Worm (Caenorhabditis elegans): ENCODE results near the gene nspd-4.
"Not testable (repeated sequence)": the region's sequence is repeated elsewhere in the genome, so short reads cannot be mapped to it uniquely, and the experiment has no call there.

Gene nspd-4

DNA sequence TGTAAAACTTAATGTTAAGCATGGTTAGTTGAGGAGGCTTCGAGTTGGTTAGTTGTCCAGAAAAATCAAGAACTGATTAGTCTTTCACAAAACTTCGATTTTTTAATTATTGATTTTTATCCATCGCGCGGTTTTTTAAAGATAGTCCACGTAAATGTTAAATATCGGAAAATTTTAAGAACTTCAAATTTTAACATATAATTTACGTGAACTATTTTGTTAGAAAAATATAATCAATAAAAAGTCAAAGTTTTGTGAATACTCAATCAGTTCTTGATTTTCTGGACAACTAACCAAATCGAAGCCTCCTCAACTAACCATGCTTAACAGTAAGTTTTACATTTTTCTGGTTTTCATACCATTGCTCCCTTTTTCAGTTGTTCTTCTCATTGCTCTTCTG is 7.6 kb upstream of the nspd-4 start, which contains the start of the genes C33F10.11 and C33F10.1:
C33F10.11 (minus strand) TSS at position 101 of the 400 bp plus-strand sequence.
C33F10.1 (plus strand) TSS at position 263 of the 400 bp plus-strand sequence.
- no peak for TF ChIP-seq unc-62 (GFP tag; optimal IDR thresholded peaks at IDR 0.05)

ce11 chrII:4837659-4838058 is 4.7 kb upstream of the nspd-4 start, which contains the start of gene C33F10.12:
Gene C33F10.12 (minus strand): TSS chrII:4837759.
- no peak for TF ChIP-seq unc-62 (GFP tag; optimal IDR thresholded peaks at IDR 0.05)

- TF ChIP-seq unc-62 (GFP tag; optimal IDR thresholded peaks at IDR 0.05) = no peak
Observed at ce11 chrII:4849885-4850284, 7.5 kb downstream of the nspd-4 start, which contains the start of gene T23B7.3. Gene T23B7.3 (plus strand): TSS chrII:4850185.

DNA sequence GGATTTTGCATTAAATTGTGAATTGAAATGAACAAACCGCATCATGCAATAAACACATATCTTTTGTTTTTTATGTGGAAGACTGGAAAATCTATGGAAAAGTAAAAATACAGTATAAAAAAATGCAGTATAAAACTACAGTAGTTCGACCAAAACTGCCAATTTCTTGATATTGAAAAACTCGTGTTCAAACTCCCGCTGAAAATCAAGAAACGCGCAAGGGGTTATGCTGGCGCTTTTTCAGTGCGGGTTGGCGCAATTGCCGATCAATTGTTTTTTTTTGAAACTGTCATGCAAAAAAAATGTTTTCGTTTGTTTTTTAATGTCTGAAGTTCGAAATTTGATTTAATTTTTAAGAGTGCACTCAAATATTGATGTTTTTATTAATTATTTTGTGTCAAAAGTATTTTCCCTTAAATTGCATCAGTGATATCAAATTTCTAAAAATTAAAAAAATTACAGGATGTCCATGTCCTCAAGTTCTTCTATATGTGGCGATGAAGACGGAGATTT is 9.2 kb downstream of the nspd-4 start, which contains the start of gene dnj-9:
dnj-9 (plus strand) TSS at position 463 of the 513 bp plus-strand sequence.
- TF ChIP-seq unc-62 (GFP tag; optimal IDR thresholded peaks at IDR 0.05) = no peak

DNA sequence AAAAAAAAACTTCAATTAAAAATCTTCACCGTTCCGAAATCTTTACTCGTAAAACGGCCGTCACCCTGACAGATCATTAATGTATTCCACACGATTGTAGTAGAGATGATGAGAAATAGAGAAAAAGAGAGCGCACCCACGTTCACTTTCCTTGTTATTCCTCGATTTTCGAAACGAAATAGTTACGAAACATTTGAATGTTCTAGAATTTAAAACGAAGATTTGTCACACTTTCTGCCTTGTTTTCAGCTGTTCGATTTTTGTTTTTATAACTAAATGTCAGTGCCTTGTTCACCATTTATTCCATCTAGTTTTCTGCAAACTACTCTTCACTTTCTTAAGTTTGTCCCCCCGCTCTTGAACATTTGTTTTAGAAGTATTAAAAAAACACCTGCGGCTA is 12.4 kb downstream of the nspd-4 start:
- TF ChIP-seq unc-62 (GFP tag; optimal IDR thresholded peaks at IDR 0.05) = no peak

- TF ChIP-seq unc-62 (GFP tag; optimal IDR thresholded peaks at IDR 0.05) = no peak
Observed at ce11 chrII:4855489-4855888, 13.1 kb downstream of the nspd-4 start.

DNA sequence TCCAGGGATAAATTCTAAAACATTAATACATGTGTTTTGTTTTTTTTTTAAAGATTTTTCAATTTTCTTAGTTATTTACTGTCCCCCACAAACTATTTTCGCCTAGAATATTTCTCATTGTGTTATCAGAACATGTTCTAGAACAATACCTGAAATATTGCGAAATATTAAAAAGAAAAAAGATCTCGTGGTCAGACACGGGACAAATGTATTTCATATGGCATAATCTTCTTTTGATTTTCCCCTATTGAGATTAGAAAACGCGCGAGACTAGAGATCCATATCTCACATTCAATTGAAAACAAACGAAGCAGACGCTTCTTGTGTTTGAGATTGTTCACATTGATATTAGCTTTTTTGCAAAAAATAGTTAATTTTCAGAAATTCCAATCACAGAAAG is 13.7 kb downstream of the nspd-4 start:
- TF ChIP-seq unc-62 (GFP tag; optimal IDR thresholded peaks at IDR 0.05) = no peak

ce11 chrII:4857086-4857485 is 14.7 kb downstream of the nspd-4 start:
- TF ChIP-seq unc-62 (GFP tag; optimal IDR thresholded peaks at IDR 0.05) = no peak

DNA sequence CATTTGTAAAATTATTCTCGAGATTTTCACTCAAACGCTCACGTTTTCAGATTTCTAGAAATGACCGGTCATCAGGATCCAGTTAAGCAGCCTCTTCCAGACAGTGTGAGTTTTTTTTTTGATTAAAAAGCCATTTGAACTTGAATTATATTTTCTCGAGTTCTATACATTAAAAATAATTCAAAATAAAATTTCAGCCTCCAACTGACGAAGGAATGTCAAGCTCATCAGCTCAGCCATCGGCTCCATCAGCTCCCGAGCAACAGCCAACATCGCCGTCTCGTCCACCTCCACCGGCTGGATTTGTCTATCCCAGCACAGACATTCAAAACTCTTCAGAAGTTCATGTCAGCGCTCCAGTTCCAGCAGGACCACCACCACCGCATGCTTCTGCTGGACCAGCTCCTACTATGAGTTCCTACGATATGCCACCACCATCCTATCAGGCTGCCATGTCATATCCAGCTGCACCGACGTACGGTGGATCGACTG is 15.5 kb downstream of the nspd-4 start, which contains the start of gene F11G11.5:
F11G11.5 (plus strand) TSS at position 51 of the 492 bp plus-strand sequence.
- no peak for TF ChIP-seq unc-62 (GFP tag; optimal IDR thresholded peaks at IDR 0.05)

ce11 chrII:4858906-4859411 is 16.6 kb downstream of the nspd-4 start:
- TF ChIP-seq unc-62 (GFP tag; optimal IDR thresholded peaks at IDR 0.05) = no peak

ce11 chrII:4860260-4860659 is 17.9 kb downstream of the nspd-4 start, which contains the start of the genes nspd-5 and F11G11.4:
Gene nspd-5 (minus strand): TSS chrII:4860360.
Gene F11G11.4 (plus strand): TSS chrII:4860594.
- TF ChIP-seq unc-62 (GFP tag; optimal IDR thresholded peaks at IDR 0.05) = not testable (repeated sequence)

DNA sequence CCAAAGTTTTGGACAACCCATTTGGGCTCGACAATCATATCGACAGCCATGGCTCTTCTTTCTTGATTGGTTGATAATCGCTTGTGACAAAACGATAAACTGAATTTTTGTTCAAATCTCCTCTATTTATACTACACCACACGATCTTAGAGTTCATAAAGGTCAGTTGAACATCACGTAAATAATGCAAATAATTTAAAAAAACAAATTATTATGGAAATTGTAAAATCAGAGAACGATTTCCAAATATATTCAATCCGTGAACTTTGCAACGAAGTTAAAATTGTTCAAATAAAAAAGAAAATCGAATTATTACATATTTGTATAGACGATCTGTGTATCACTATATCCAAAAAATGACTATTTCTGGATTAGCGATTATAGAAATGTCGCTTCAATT is 20.9 kb downstream of the nspd-4 start, which contains the start of the genes mpst-4 and F11G11.14:
mpst-4 (minus strand) TSS at position 101 of the 400 bp plus-strand sequence.
F11G11.14 (plus strand) TSS at position 325 of the 400 bp plus-strand sequence.
- TF ChIP-seq unc-62 (GFP tag; optimal IDR thresholded peaks at IDR 0.05) = no peak

- no peak for TF ChIP-seq unc-62 (GFP tag; optimal IDR thresholded peaks at IDR 0.05)
Observed at ce11 chrII:4866045-4866444, 23.6 kb downstream of the nspd-4 start.

ce11 chrII:4867476-4867875 is 25.1 kb downstream of the nspd-4 start, which contains the start of gene col-17:
Gene col-17 (minus strand): TSS chrII:4867576.
- TF ChIP-seq unc-62 (GFP tag; optimal IDR thresholded peaks at IDR 0.05) = no peak

- TF ChIP-seq unc-62 (GFP tag; optimal IDR thresholded peaks at IDR 0.05) = no peak
Observed at ce11 chrII:4869793-4870343, 27.5 kb downstream of the nspd-4 start.

ce11 chrII:4870691-4871090 is 28.3 kb downstream of the nspd-4 start, which contains the start of gene col-20:
Gene col-20 (minus strand): TSS chrII:4870791.
- TF ChIP-seq unc-62 (GFP tag; optimal IDR thresholded peaks at IDR 0.05) = no peak

All from whole organism, dauer.